Fruit fly (Drosophila melanogaster) whole organism, wandering third instar larva: ENCODE data around the gene mus81.

Source experiments
- Abd-B ChIP-seq: fragments of >200 bp; optimal IDR thresholded peaks from 2 replicates; lab custom pipeline; 2017; ENCODE audit warnings: missing biosample characterization, missing genetic modification characterization
- CG32264 ChIP-seq: fragments of 200-800 bp; sonication (Bioruptor generic); optimal IDR thresholded peaks from 2 replicates; lab custom pipeline; 2016; ENCODE audit warnings: missing biosample characterization, missing genetic modification characterization
- CG9705 ChIP-seq: fragments of 200-800 bp; sonication (Bioruptor generic); optimal IDR thresholded peaks from 2 replicates; lab custom pipeline; 2018; ENCODE audit warnings: missing biosample characterization, mild to moderate bottlenecking, missing genetic modification characterization
- CrebA ChIP-seq: fragments of 200-800 bp; sonication (Bioruptor generic); optimal IDR thresholded peaks from 2 replicates; lab custom pipeline; 2016; ENCODE audit warnings: missing biosample characterization, mild to moderate bottlenecking, missing genetic modification characterization, borderline replicate concordance
- Dif ChIP-seq: fragments of 200-275, 200-300 bp; sonication (Bioruptor generic); optimal IDR thresholded peaks from 2 replicates; lab custom pipeline; 2018; ENCODE audit warnings: missing biosample characterization, missing genetic modification characterization; ENCODE audit not compliant: partially characterized antibody
- GATAd ChIP-seq: sonication (Bioruptor generic); optimal IDR thresholded peaks from 2 replicates; lab custom pipeline; 2016; ENCODE audit warnings: missing biosample characterization, missing genetic modification characterization
- HLH106 ChIP-seq: fragments of 200-800 bp; optimal IDR thresholded peaks from 3 replicates; lab custom pipeline; 2019; ENCODE audit warnings: missing biosample characterization, mild to moderate bottlenecking, missing genetic modification characterization, moderate library complexity
- Hnf4 ChIP-seq: fragments of 200-800 bp; sonication (Bioruptor generic); optimal IDR thresholded peaks from 2 replicates; lab custom pipeline; 2016; ENCODE audit warnings: missing biosample characterization, mild to moderate bottlenecking, missing genetic modification characterization
- Hr78 ChIP-seq: fragments of >200 bp; optimal IDR thresholded peaks from 2 replicates; lab custom pipeline; 2017; ENCODE audit warnings: missing biosample characterization, missing genetic modification characterization
- Hr83 ChIP-seq: fragments of 200-300 bp; sonication (Bioruptor generic); optimal IDR thresholded peaks from 2 replicates; lab custom pipeline; 2016; ENCODE audit warnings: missing biosample characterization, mild to moderate bottlenecking, missing genetic modification characterization, moderate library complexity; ENCODE audit not compliant: poor library complexity, severe bottlenecking
- Myc ChIP-seq: fragments of >200 bp; optimal IDR thresholded peaks from 2 replicates; lab custom pipeline; 2017
- OdsH ChIP-seq: fragments of 200-800 bp; sonication (Bioruptor generic); optimal IDR thresholded peaks from 2 replicates; lab custom pipeline; 2016; ENCODE audit warnings: missing biosample characterization, mild to moderate bottlenecking, missing genetic modification characterization
- Rel ChIP-seq, 2 experiments: fragments of 200-800 bp; sonication (Bioruptor generic) in 1 of 2; optimal IDR thresholded peaks; 2 replicates in 1 of 2; 3 replicates in 1 of 2; lab custom pipeline; 2016 to 2019; ENCODE audit warnings: mild to moderate bottlenecking in 2 of 2, missing biosample characterization in 2 of 2, missing genetic modification characterization in 2 of 2, moderate library complexity in 1 of 2
- Sp1 ChIP-seq: fragments of 200-800 bp; sonication (Bioruptor generic); optimal IDR thresholded peaks from 3 replicates; lab custom pipeline; 2019; ENCODE audit warnings: missing biosample characterization, mild to moderate bottlenecking, missing genetic modification characterization, moderate library complexity
- Vsx2 ChIP-seq: fragments of 200-300, 225-300 bp; sonication (Bioruptor generic); optimal IDR thresholded peaks from 2 replicates; lab custom pipeline; 2018; ENCODE audit warnings: missing biosample characterization, missing genetic modification characterization; ENCODE audit not compliant: partially characterized antibody
- brk ChIP-seq: fragments of 200-800 bp; sonication (Bioruptor generic); optimal IDR thresholded peaks from 2 replicates; lab custom pipeline; 2016; ENCODE audit warnings: missing biosample characterization, mild to moderate bottlenecking, missing genetic modification characterization
- dmrt93B ChIP-seq: fragments of 200-800 bp; sonication (Bioruptor generic); optimal IDR thresholded peaks from 2 replicates; lab custom pipeline; 2018; ENCODE audit warnings: missing biosample characterization, mild to moderate bottlenecking, missing genetic modification characterization
- dsf ChIP-seq: sonication (Bioruptor generic); optimal IDR thresholded peaks from 2 replicates; lab custom pipeline; 2016; ENCODE audit warnings: missing biosample characterization, missing genetic modification characterization, borderline replicate concordance
- ey ChIP-seq: fragments of 200-800 bp; sonication (Bioruptor generic); optimal IDR thresholded peaks from 2 replicates; lab custom pipeline; 2016; ENCODE audit warnings: missing biosample characterization, missing genetic modification characterization
- foxo ChIP-seq, 2 experiments: fragments of 200-800 bp; sonication (Bioruptor generic); optimal IDR thresholded peaks; 2 replicates in 1 of 2; 3 replicates in 1 of 2; lab custom pipeline; 2016 to 2017; ENCODE audit warnings: missing biosample characterization in 2 of 2, missing genetic modification characterization in 2 of 2
- fru ChIP-seq: fragments of 200-800 bp; sonication (Bioruptor generic); optimal IDR thresholded peaks from 3 replicates; lab custom pipeline; 2016; ENCODE audit warnings: missing biosample characterization, mild to moderate bottlenecking, missing genetic modification characterization
- h ChIP-seq: fragments of 200-800 bp; sonication (Bioruptor generic); optimal IDR thresholded peaks from 3 replicates; lab custom pipeline; 2016; ENCODE audit warnings: missing biosample characterization, mild to moderate bottlenecking, missing genetic modification characterization
- jim ChIP-seq: fragments of 175-275, 200-325 bp; sonication (Bioruptor generic); optimal IDR thresholded peaks from 2 replicates; lab custom pipeline; 2016; ENCODE audit warnings: missing biosample characterization, mild to moderate bottlenecking, missing genetic modification characterization
- psq ChIP-seq: fragments of 200-800 bp; sonication (Bioruptor generic); optimal IDR thresholded peaks from 3 replicates; lab custom pipeline; 2017; ENCODE audit warnings: missing biosample characterization, mild to moderate bottlenecking, missing genetic modification characterization, moderate library complexity
- rgr ChIP-seq: fragments of 200-800 bp; sonication (Bioruptor generic); optimal IDR thresholded peaks from 3 replicates; lab custom pipeline; 2016; ENCODE audit warnings: missing biosample characterization, mild to moderate bottlenecking, missing genetic modification characterization
- sage ChIP-seq: fragments of 200-800 bp; sonication (Bioruptor generic); optimal IDR thresholded peaks from 2 replicates; lab custom pipeline; 2016; ENCODE audit warnings: missing biosample characterization, mild to moderate bottlenecking, missing genetic modification characterization
- woc ChIP-seq: sonication (Bioruptor generic); optimal IDR thresholded peaks from 2 replicates; lab custom pipeline; 2016; ENCODE audit warnings: missing biosample characterization, mild to moderate bottlenecking, missing genetic modification characterization

mus81 gene

DNA sequence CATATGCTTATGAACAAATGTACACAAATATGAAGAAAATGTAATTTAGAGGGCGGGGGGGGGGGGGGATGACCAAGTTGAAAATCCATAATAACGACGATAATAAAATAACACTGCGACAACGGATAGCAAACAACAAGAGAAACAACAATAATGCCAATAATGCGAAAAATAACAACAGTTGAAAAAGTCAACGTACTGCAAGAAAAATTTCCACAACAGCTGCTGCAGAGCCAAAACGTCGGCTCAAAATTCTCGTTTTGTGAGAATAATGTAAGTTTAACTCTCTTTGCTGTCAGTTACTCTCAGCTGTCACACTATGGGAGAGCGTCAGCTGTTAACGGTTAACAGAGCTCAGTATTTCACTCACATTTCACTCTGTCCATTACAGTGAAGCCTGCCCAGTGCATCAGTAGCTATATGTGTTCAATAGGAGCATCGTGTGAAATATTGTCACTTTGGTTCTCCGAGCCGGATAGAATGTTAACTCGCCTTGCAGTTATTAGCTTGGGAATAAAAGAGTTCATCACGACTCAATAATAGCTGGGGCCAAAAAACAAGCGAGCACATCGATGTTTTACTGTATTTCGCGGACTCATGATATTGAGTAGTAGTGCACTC is 40.0 kb upstream of the mus81 start (continued):
- TF ChIP-seq Myc (lab: Kevin White, UChicago) (no peak), CrebA (GFP tag; lab: Kevin White, UChicago) (peak; percentile 55), sage (peak; percentile 69), CG32264 (GFP tag; lab: Kevin White, UChicago) (peak; percentile 68), Rel (GFP tag; optimal IDR thresholded peaks at IDR 0.05; lab: Kevin White, UChicago) (no peak), Rel (tag; optimal IDR thresholded peaks at IDR 0.05; lab: Kevin White, UChicago) (peak; percentile 66)
- TF ChIP-seq, all 38 proteins: peak for 24

DNA sequence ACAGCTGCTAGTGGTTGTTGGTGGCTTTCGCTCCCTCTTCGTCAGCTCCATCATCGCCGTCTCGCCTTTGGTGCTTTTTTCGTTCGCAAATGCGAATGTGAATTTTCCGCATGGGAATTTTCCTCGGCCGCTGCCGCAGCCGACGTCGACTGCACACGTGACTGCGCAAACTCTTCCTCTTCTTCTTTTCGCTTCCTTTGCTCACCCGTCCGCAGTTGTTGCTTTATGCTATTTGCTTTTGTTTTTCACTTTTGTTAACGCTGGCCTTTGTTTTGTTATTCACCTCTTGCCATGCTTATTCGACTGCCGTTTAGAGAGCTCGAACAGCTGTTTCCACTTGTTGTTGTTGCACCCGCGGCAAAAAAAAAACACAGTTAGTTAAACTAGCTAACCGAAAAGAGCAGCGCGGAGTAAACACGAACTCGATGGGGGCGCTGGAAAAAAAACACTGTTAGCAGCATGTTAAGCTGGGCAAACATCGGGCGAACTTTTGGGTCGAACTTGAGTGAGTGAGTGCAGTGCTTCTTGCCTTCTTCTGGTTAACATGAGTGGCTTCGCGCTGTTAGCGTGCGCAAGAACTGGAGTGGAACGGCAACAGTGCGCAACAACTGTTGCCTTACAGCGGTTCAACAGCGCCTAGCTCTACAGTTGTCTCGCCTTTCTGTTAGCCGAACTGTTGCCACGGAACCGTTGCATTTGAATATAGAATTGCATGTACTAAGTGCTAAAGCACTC is 31.9 kb upstream of the mus81 start:
- no peak for TF ChIP-seq Hr78 (GFP tag; lab: Kevin White, UChicago)
- no peak for TF ChIP-seq ey
- TF ChIP-seq psq (GFP tag; lab: Kevin White, UChicago): peak; percentile 49
- no peak for TF ChIP-seq Rel (GFP tag; optimal IDR thresholded peaks at IDR 0.05; lab: Kevin White, UChicago)
- TF ChIP-seq Rel (tag; optimal IDR thresholded peaks at IDR 0.05; lab: Kevin White, UChicago): no peak
- no peak for TF ChIP-seq Abd-B (GFP tag; lab: Kevin White, UChicago)
- TF ChIP-seq, all 38 proteins: peak for 1

- TF ChIP-seq Sp1 (GFP tag; lab: Kevin White, UChicago) (no peak), brk (GFP tag; lab: Kevin White, UChicago) (no peak), HLH106 (tag; lab: Kevin White, UChicago) (peak; percentile 17), rgr (GFP tag; lab: Kevin White, UChicago) (peak; percentile 34), h (GFP tag; lab: Kevin White, UChicago) (peak; percentile 49), OdsH (GFP tag; lab: Kevin White, UChicago) (no peak), jim (no peak), psq (GFP tag; lab: Kevin White, UChicago) (peak; percentile 8), ey (peak; percentile 32)
Measured at dm6 chrX:921359-921758, 19.5 kb upstream of the mus81 start.

DNA sequence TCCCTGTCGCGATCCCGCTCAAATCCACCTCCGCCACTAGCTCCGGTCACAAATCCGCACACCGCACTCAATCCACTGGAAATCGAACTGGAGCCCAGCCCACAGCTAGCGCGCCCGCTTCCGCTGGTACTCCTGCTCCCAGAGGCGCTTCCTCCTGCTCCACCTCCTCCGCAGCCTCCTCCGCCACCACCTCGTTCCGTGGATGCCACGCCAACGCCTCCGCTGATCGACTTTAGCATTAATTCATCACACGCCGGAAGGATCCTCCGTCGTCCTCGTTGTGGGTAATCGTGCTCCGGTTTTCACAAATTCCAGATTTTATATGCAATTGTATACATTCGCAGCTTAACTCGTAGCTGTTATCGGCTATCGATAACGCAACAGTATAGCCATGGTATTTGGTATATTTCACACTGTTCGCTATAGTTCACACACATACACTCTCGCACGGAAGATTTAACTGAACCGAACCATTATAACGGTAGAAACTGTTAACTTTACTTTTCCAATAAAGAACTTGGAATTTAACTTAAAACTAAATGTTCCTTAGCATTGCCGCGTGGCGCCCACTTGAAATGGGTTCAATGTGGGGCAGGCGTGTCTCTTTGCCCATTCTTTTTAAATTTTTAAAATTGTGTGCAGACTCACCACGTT is 13.5 kb upstream of the mus81 start, which contains the start of gene Lztr1:
TSS of gene Lztr1 (minus strand) at position 374 of the 654 bp plus-strand sequence.
- TF ChIP-seq ey: no peak
- no peak for TF ChIP-seq dsf (GFP tag; lab: Kevin White, UChicago)
- no peak for TF ChIP-seq sage
- TF ChIP-seq Rel (GFP tag; optimal IDR thresholded peaks at IDR 0.05; lab: Kevin White, UChicago): no peak
- no peak for TF ChIP-seq Rel (tag; optimal IDR thresholded peaks at IDR 0.05; lab: Kevin White, UChicago)
- no peak for TF ChIP-seq dmrt93B (GFP tag; lab: Kevin White, UChicago)
- no peak for TF ChIP-seq CrebA (GFP tag; lab: Kevin White, UChicago)
- TF ChIP-seq woc (GFP tag; lab: Kevin White, UChicago): no peak
- TF ChIP-seq GATAd: no peak
- TF ChIP-seq foxo (GFP tag; optimal IDR thresholded peaks at IDR 0.05; lab: Kevin White, UChicago): no peak
- TF ChIP-seq CG9705 (GFP tag; lab: Kevin White, UChicago): no peak
- TF ChIP-seq psq (GFP tag; lab: Kevin White, UChicago): no peak
- TF ChIP-seq Hr83: no peak
- no peak for TF ChIP-seq rgr (GFP tag; lab: Kevin White, UChicago)
- no peak for TF ChIP-seq CG32264 (GFP tag; lab: Kevin White, UChicago)
- TF ChIP-seq HLH106 (tag; lab: Kevin White, UChicago): no peak

DNA sequence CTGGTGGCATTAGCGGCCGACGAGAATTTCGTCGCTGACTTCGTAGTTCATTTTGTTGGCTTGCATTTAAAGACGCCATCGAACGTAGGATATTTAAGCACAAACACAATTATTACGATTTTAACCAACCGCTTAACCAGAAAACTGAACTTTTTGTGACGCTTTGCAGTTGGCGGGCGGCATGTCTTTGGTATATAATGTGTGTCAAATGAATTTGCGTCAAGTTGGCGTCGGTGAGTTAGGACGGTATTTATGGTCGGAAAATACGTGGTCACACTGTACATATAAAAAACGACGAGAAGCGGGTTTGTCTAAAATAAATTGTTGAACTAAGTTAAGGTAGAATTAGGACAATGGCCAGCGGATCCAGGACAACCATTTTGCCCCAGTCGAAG is 13.0 kb upstream of the mus81 start, which contains the start of the genes CG43867 and MED22:
TSS of gene CG43867 (minus strand) at position 113 of the 395 bp plus-strand sequence.
TSS of gene MED22 (plus strand) at position 277 of the 395 bp plus-strand sequence.
- TF ChIP-seq ey (no peak), Vsx2 (GFP tag; lab: Kevin White, UChicago) (no peak), Hr78 (GFP tag; lab: Kevin White, UChicago) (no peak), fru (GFP tag; lab: Kevin White, UChicago) (no peak), CG32264 (GFP tag; lab: Kevin White, UChicago) (no peak), Hr83 (no peak), Dif (GFP tag; lab: Kevin White, UChicago) (no peak), Abd-B (GFP tag; lab: Kevin White, UChicago) (no peak), Hnf4 (no peak), brk (GFP tag; lab: Kevin White, UChicago) (no peak), psq (GFP tag; lab: Kevin White, UChicago) (no peak)
